Fruit fly (Drosophila melanogaster): ENCODE measurements around the gene CG3792.

The CG3792 gene

dm6 chr2L:4999389-5000032 is 22.4 kb downstream of the CG3792 start (continued):
- TF ChIP-seq C15 (GFP tag; IDR thresholded peaks at IDR 0.05): 0 out of 3 replicates have a peak, but pooled peaks have one; percentile 34
- TF ChIP-seq CG4424 (GFP tag; optimal IDR thresholded peaks at IDR 0.05): peak; percentile 61
- peak; percentile 83 for TF ChIP-seq dysf (GFP tag; IDR thresholded peaks at IDR 0.05)
- peak; percentile 46 for TF ChIP-seq Hr3 (GFP tag; optimal IDR thresholded peaks at IDR 0.05)
- no peak for TF ChIP-seq NC2β (GFP tag; optimal IDR thresholded peaks at IDR 0.05)
- TF ChIP-seq Hmx (GFP tag; optimal IDR thresholded peaks at IDR 0.05): peak; percentile 26
- peak; percentile 40 for TF ChIP-seq CG12659 (GFP tag; optimal IDR thresholded peaks at IDR 0.05)
- no peak for TF ChIP-seq abd-A (tag; optimal IDR thresholded peaks at IDR 0.05)
- peak; percentile 60; the same call in 1 of the 2 replicates for TF ChIP-seq chm (GFP tag; IDR thresholded peaks at IDR 0.05)
- peak; percentile 39 for TF ChIP-seq emc (GFP tag; optimal IDR thresholded peaks at IDR 0.05)
- TF ChIP-seq lbe (GFP tag; optimal IDR thresholded peaks at IDR 0.05): no peak
- no peak for TF ChIP-seq Dll (GFP tag; IDR thresholded peaks at IDR 0.05; ENCODE audit: partially characterized antibody)
- no peak for TF ChIP-seq CG17912 (GFP tag; optimal IDR thresholded peaks at IDR 0.05)
- TF ChIP-seq yki (optimal IDR thresholded peaks at IDR 0.05): no peak
- peak; percentile 37 for TF ChIP-seq CG1792 (GFP tag; optimal IDR thresholded peaks at IDR 0.05)
- TF ChIP-seq CG31388 (GFP tag; optimal IDR thresholded peaks at IDR 0.05): peak; percentile 24
- no peak for TF ChIP-seq CG9797 (GFP tag; optimal IDR thresholded peaks at IDR 0.05)
- TF ChIP-seq HLH54F (GFP tag; optimal IDR thresholded peaks at IDR 0.05): peak; percentile 64
- TF ChIP-seq cg (GFP tag; optimal IDR thresholded peaks at IDR 0.05): no peak
- TF ChIP-seq hkb (optimal IDR thresholded peaks at IDR 0.05): no peak
- TF ChIP-seq hkb (GFP tag; IDR thresholded peaks at IDR 0.05): peak; percentile 64
- TF ChIP-seq Gug (GFP tag; IDR thresholded peaks at IDR 0.05): peak; percentile 85
- TF ChIP-seq dmrt11E (tag; optimal IDR thresholded peaks at IDR 0.05): peak; percentile 66
- no peak; the same call in 1 of the 2 replicates for TF ChIP-seq CG11696 (GFP tag; IDR thresholded peaks at IDR 0.05)
- peak; percentile 27 for TF ChIP-seq CG7556 (GFP tag; optimal IDR thresholded peaks at IDR 0.05)
- TF ChIP-seq ro (GFP tag; IDR thresholded peaks at IDR 0.05): no peak
- peak; percentile 70; the same call in 1 of the 2 replicates for TF ChIP-seq Atf6 (GFP tag; IDR thresholded peaks at IDR 0.05)
- no peak for TF ChIP-seq CG9437 (GFP tag; optimal IDR thresholded peaks at IDR 0.05)
- TF ChIP-seq dimm (GFP tag; IDR thresholded peaks at IDR 0.05): 0 out of 2 replicates have a peak, but pooled peaks have one; percentile 25
- no peak for TF ChIP-seq CG12744 (GFP tag; optimal IDR thresholded peaks at IDR 0.05)
- no peak for TF ChIP-seq p53 (GFP tag; optimal IDR thresholded peaks at IDR 0.05)
- no peak for TF ChIP-seq CG6683 (GFP tag; optimal IDR thresholded peaks at IDR 0.05)
- TF ChIP-seq CG3847 (GFP tag; IDR thresholded peaks at IDR 0.05): peak; percentile 57; the same call in 1 of the 2 replicates
- TF ChIP-seq CG18011 (GFP tag; optimal IDR thresholded peaks at IDR 0.05): no peak
- peak; percentile 96 for TF ChIP-seq Med (GFP tag)
- TF ChIP-seq Hr39 (optimal IDR thresholded peaks at IDR 0.05): no peak
- TF ChIP-seq CG16815 (GFP tag; optimal IDR thresholded peaks at IDR 0.05): peak; percentile 62
- peak; percentile 28 for TF ChIP-seq CG9609 (GFP tag; optimal IDR thresholded peaks at IDR 0.05)
- TF ChIP-seq Six4 (GFP tag; optimal IDR thresholded peaks at IDR 0.05): peak; percentile 21
- TF ChIP-seq klu (GFP tag; IDR thresholded peaks at IDR 0.05): 0 out of 2 replicates have a peak, but pooled peaks have one; percentile 47
- peak; percentile 71 for TF ChIP-seq sob (GFP tag; IDR thresholded peaks at IDR 0.05)
- peak; percentile 67 for TF ChIP-seq NfI (GFP tag; optimal IDR thresholded peaks at IDR 0.05)
- peak; percentile 61 for TF ChIP-seq CG6654 (GFP tag; optimal IDR thresholded peaks at IDR 0.05)
- no peak for TF ChIP-seq stwl (tag; optimal IDR thresholded peaks at IDR 0.05)
- TF ChIP-seq Vsx1 (GFP tag; optimal IDR thresholded peaks at IDR 0.05): peak; percentile 35
- no peak for TF ChIP-seq CG1529 (GFP tag; optimal IDR thresholded peaks at IDR 0.05)
- TF ChIP-seq CG11456 (GFP tag; IDR thresholded peaks at IDR 0.05): peak; percentile 71
- peak; percentile 11 for TF ChIP-seq Hand (GFP tag; optimal IDR thresholded peaks at IDR 0.05)
- no peak for TF ChIP-seq nau (GFP tag; optimal IDR thresholded peaks at IDR 0.05)
- no peak for TF ChIP-seq CG17186 (GFP tag; optimal IDR thresholded peaks at IDR 0.05)
- TF ChIP-seq Nf-YA (GFP tag; IDR thresholded peaks at IDR 0.05): no peak
